Worm (Caenorhabditis elegans) whole organism, early embryonic: Measurements from ENCODE around the gene C08F8.2.
"Not testable (repeated sequence)": the region's sequence is repeated elsewhere in the genome, so short reads cannot be mapped to it uniquely, and the experiment has no call there.

Source experiments
- B0310.2 ChIP-seq: sonication (generic microtip); optimal IDR thresholded peaks from 2 replicates; lab custom pipeline; 2016; ENCODE audit warnings: mild to moderate bottlenecking, missing genetic modification characterization, missing compliant biosample characterization
- F13C5.2 ChIP-seq: sonication (generic microtip); optimal IDR thresholded peaks from 2 replicates; lab custom pipeline; 2017; ENCODE audit warnings: mild to moderate bottlenecking, missing genetic modification characterization, inconsistent platforms, missing compliant biosample characterization
- aly-1 ChIP-seq: sonication (generic microtip); optimal IDR thresholded peaks from 2 replicates; lab custom pipeline; 2016; ENCODE audit warnings: missing genetic modification characterization, missing compliant biosample characterization
- ama-1 ChIP-seq: fragments of 150-350 bp; optimal IDR thresholded peaks from 2 replicates; lab custom pipeline; 2014
- ceh-13 ChIP-seq: fragments of 200-800 bp; sonication (Bioruptor generic); optimal IDR thresholded peaks from 2 replicates; lab custom pipeline; 2018; ENCODE audit warnings: mild to moderate bottlenecking, missing genetic modification characterization, missing compliant biosample characterization
- ceh-36 ChIP-seq: sonication (generic microtip); optimal IDR thresholded peaks from 2 replicates; lab custom pipeline; 2016; ENCODE audit warnings: missing genetic modification characterization, inconsistent platforms, missing compliant biosample characterization
- ets-7 ChIP-seq: sonication (generic microtip); optimal IDR thresholded peaks from 2 replicates; lab custom pipeline; 2016; ENCODE audit warnings: missing genotype, missing genetic modification characterization, missing compliant biosample characterization
- flt-1 ChIP-seq: fragments of 200-800 bp; sonication (Bioruptor generic); IDR thresholded peaks from 2 replicates; pipeline ENCODE4 v1.3.6; 2022; ENCODE audit warnings: missing genetic modification characterization, missing compliant biosample characterization
- hmbx-1 ChIP-seq: sonication (generic microtip); optimal IDR thresholded peaks from 2 replicates; lab custom pipeline; 2016; ENCODE audit warnings: mild to moderate bottlenecking, missing genetic modification characterization, missing compliant biosample characterization
- hmg-4 ChIP-seq: fragments of 200-800 bp; sonication (Bioruptor generic); optimal IDR thresholded peaks from 2 replicates; lab custom pipeline; 2018; ENCODE audit warnings: mild to moderate bottlenecking, missing genetic modification characterization, missing compliant biosample characterization
- hnd-1 ChIP-seq: sonication (generic microtip); optimal IDR thresholded peaks from 2 replicates; lab custom pipeline; 2016; ENCODE audit warnings: missing genetic modification characterization, missing compliant biosample characterization
- pes-1 ChIP-seq: fragments of 200-800 bp; sonication (Bioruptor generic); IDR thresholded peaks from 2 replicates; pipeline ENCODE4 v1.3.6; 2022; ENCODE audit warnings: missing genetic modification reagents, missing genetic modification characterization, missing compliant biosample characterization
- scrt-1 ChIP-seq: fragments of 200-800 bp; sonication (Bioruptor generic); IDR thresholded peaks from 2 replicates; pipeline ENCODE4 v1.3.6; 2022; ENCODE audit warnings: missing genetic modification characterization, missing compliant biosample characterization
- sea-1 ChIP-seq: fragments of 200-800 bp; sonication (Bioruptor generic); conservative IDR thresholded peaks from 2 replicates; pipeline ENCODE4 v1.3.6; 2022; ENCODE audit warnings: missing genetic modification characterization, missing compliant biosample characterization
- tbx-11 ChIP-seq: fragments of 200-800 bp; sonication (Bioruptor generic); IDR thresholded peaks from 2 replicates; pipeline ENCODE4 v1.3.6; 2022; ENCODE audit warnings: missing genetic modification characterization, missing compliant biosample characterization
- tbx-37 ChIP-seq: fragments of 200-800 bp; sonication (Bioruptor generic); conservative IDR thresholded peaks from 2 replicates; pipeline ENCODE4 v1.3.6; 2022; ENCODE audit warnings: missing genetic modification reagents, missing genetic modification characterization, missing compliant biosample characterization
- tra-4 ChIP-seq: sonication (generic microtip); optimal IDR thresholded peaks from 2 replicates; lab custom pipeline; 2017; ENCODE audit warnings: missing genetic modification characterization, missing compliant biosample characterization

C08F8.2 gene

DNA sequence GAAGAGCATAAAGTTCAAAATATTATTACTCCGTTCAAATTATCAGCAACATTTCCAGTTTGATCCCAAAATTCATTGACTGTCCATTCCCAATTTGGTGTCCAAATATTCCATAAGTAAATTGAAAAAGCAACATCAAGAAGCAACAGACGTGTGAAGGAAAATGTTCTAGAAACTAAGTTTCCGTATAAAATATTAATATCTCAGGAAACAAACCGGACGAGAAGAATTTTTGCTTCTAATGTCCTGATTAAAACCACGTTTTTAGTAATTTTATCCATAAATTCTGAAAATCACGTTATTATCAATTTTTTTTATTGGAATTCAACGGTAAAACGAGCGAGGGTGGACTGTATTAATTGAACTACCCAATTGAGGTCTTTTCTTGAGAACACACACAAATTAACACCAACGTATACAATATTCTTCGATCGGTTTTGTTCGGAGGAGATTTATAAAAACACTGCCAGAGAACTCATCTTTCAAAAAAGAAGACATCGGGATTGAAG is 3.8 kb upstream of the C08F8.2 start, which contains the start of gene pigq-1:
Gene pigq-1, minus strand, starts transcription at position 286 of the 509 bp plus-strand sequence.
- TF ChIP-seq aly-1 (tag; lab: Kevin White, UChicago) (no peak), ama-1 (lab: Kevin White, UChicago) (no peak), ceh-13 (GFP tag; lab: Kevin White, UChicago) (no peak), flt-1 (GFP tag; lab: Robert Waterston, UW) (no peak), ceh-36 (tag; lab: Kevin White, UChicago) (no peak)

DNA sequence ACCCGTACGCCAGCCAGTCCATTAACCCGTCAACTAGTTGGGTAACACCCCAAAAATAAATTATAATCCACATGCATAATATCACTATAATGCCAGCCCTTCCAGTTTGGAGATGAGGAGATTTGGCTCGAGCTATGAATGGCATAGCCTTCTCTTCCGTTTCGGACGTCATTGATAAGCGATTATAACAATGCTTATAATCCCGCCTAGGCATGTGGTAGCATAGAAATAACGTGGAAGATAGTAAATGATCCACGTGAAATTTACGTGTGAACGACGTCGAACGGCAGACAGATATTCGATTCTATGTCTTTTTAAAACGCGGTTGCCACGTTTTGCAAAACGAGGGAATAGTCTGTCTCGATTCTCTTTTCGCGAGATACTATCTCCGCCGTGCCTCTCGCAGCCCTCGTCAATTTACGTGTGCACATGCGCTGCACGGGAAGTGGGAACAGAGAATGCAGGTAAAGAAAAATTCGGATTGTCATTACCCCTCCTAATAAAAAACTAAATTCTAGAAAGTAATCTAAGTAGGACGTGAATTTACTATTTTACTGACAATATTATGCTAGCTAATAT is 1.9 kb upstream of the C08F8.2 start:
- no peak for TF ChIP-seq scrt-1 (GFP tag; lab: Robert Waterston, UW)
- TF ChIP-seq sea-1 (GFP tag; lab: Robert Waterston, UW) = no peak
- TF ChIP-seq hmg-4 (GFP tag; lab: Kevin White, UChicago) = peak; percentile 31
- TF ChIP-seq hmbx-1 (tag; lab: Kevin White, UChicago) = no peak

DNA sequence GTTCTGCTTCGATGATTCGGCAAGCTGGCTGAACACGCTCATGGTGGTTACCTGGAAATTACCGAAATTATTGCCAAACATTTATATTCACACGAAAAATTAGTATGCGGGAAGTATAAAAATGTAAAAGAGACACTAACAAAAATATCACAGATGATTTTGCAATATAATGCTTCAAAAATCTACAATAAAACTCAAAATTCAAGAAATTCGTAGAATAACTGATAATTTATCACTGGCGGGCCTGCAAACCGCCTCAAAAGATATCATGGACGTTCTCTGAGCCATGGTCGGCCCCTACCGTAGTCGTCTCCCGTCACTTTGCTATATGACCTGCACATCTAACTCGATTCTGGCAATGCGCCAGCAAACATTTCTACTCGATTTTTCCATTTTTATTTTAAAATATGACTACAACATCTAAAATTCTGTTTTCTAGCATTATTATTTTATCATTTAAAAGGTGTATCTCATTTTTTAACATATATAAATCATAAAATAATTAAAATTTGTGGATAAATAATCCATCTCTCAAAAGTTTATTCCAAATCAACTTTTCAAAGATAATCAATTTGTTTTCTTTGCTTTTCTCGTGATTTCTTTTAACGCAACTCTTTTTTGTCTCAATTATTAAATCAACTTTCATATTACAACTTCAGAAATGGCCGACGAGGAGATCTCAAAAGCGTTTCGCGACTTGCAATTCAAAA is 1.2 kb upstream of the C08F8.2 start, which contains the start of the genes F01G4.6 and pfd-1:
Gene F01G4.6, minus strand, starts transcription at position 51 of the 710 bp plus-strand sequence.
Gene pfd-1, plus strand, starts transcription at position 660 of the 710 bp plus-strand sequence.
- TF ChIP-seq pes-1 (GFP tag; lab: Robert Waterston, UW) (peak; percentile 50; the same call in 1 of the 2 replicates), B0310.2 (no peak), flt-1 (GFP tag; lab: Robert Waterston, UW) (0 out of 2 replicates have a peak, but pooled peaks have one; percentile 15), F13C5.2 (tag; lab: Kevin White, UChicago) (peak; percentile 62), scrt-1 (GFP tag; lab: Robert Waterston, UW) (no peak)

DNA sequence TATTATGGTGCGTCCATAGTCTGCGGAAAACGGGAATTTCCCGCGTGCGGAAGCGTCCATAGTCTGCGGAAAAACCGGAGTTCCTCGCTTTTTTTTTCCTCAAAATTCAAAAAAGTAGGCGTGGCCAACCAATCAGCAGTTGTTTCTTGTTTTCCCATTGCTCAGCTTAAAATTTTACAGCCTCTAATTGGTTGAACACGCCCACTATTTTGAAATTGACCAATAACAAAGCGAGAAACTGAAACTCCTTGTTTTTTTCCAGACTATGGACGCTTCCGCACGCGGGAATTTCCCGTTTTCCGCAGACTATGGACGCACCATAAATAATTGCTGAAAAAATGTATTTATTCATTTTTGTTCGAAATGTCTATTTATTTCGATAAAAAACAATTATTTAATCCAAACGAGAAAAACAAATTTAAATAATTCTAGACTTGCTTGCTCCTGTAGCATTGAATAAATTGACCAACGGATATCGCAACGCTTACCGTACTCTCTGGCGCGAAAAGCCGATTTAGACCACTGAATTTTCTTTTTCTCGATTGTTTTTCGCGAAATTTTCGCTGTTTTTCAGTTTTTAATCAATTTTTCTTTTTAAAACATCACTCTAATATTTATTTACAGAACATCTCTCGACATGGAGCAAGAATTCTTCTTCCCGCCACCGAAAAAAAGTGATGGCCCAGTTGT is 3.8 kb downstream of the C08F8.2 start, which contains the start of gene C08F8.3:
Gene C08F8.3, plus strand, starts transcription at position 620 of the 690 bp plus-strand sequence.
- TF ChIP-seq pes-1 (GFP tag; lab: Robert Waterston, UW); ceh-36 (tag; lab: Kevin White, UChicago); ets-7 (tag; lab: Kevin White, UChicago): not testable (repeated sequence)

DNA sequence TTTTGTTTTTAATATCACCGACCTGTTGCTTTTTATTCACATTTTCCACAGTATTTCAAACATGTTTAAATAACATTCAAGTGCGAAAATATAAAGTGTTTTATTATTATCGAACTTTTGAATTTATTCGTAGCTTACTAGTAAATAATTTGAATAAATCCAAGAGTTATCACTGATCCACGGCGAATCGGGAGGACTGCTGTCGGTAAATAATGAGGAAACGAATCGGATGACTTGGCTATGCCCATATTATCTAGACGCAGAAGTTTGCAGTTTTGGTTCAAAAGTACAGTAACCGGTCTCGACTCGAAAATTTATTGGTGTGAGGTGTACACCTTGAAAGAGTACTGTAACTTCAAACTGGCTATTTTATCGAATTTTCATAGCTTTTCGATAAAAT is 5.7 kb downstream of the C08F8.2 start:
- TF ChIP-seq tbx-11 (GFP tag; lab: Robert Waterston, UW) (no peak), ceh-13 (GFP tag; lab: Kevin White, UChicago) (no peak), sea-1 (GFP tag; lab: Robert Waterston, UW) (no peak), scrt-1 (GFP tag; lab: Robert Waterston, UW) (no peak), ama-1 (lab: Kevin White, UChicago) (no peak), hmg-4 (GFP tag; lab: Kevin White, UChicago) (no peak), tra-4 (tag; lab: Kevin White, UChicago) (no peak), pes-1 (GFP tag; lab: Robert Waterston, UW) (no peak), aly-1 (tag; lab: Kevin White, UChicago) (no peak), hnd-1 (tag; lab: Kevin White, UChicago) (no peak), B0310.2 (no peak), ceh-36 (tag; lab: Kevin White, UChicago) (no peak), ets-7 (tag; lab: Kevin White, UChicago) (no peak), F13C5.2 (tag; lab: Kevin White, UChicago) (no peak), flt-1 (GFP tag; lab: Robert Waterston, UW) (no peak), tbx-37 (GFP tag; lab: Robert Waterston, UW) (no peak), hmbx-1 (tag; lab: Kevin White, UChicago) (no peak)

DNA sequence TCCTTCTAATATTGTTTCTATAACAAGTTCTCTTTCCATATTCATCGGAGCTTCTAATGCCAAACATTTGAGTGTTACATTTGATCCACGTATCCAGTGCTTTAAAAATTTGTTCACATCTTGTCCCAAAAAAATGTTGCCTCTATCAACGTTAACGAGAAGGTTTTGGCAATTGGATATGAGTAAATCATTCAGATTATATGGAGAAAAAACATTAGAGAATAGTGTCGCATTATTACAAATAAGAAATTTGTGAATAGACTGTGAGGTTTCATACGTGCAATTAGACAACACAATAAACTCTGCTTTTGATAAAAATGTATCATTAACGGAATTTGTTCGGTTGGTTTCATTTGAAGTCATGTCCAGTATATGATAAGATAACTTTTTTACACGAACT is 9.1 kb downstream of the C08F8.2 start, which contains the start of gene mboa-4:
Gene mboa-4, minus strand, starts transcription at position 101 of the 400 bp plus-strand sequence.
- TF ChIP-seq B0310.2 (no peak), hnd-1 (tag; lab: Kevin White, UChicago) (no peak), tra-4 (tag; lab: Kevin White, UChicago) (no peak), ceh-13 (GFP tag; lab: Kevin White, UChicago) (no peak), scrt-1 (GFP tag; lab: Robert Waterston, UW) (no peak), hmbx-1 (tag; lab: Kevin White, UChicago) (no peak), ets-7 (tag; lab: Kevin White, UChicago) (no peak), F13C5.2 (tag; lab: Kevin White, UChicago) (no peak), pes-1 (GFP tag; lab: Robert Waterston, UW) (no peak), flt-1 (GFP tag; lab: Robert Waterston, UW) (no peak), ceh-36 (tag; lab: Kevin White, UChicago) (no peak), tbx-11 (GFP tag; lab: Robert Waterston, UW) (no peak), tbx-37 (GFP tag; lab: Robert Waterston, UW) (no peak), aly-1 (tag; lab: Kevin White, UChicago) (no peak)

DNA sequence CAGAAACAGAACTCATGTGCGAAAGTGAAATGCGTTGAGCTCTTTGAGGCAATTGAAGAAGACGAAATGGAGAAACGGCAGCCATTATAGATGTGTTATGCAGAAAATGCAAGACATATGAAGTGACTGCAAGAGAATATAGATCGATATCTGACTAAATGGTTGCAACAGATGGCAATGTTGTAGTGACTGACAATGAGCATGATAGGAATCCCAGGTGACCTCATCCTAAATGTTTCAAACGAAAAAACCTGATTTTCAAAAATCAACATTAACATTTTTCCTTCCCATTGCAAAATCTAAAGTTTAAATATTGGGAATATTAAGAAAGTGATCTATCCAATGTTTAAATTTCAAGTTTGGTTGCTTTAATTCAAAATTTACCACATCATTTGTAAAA is 9.9 kb downstream of the C08F8.2 start, which contains the start of gene C08F8.15:
Gene C08F8.15, minus strand, starts transcription at position 101 of the 400 bp plus-strand sequence.
- TF ChIP-seq ceh-36 (tag; lab: Kevin White, UChicago) (no peak), tra-4 (tag; lab: Kevin White, UChicago) (no peak), hmg-4 (GFP tag; lab: Kevin White, UChicago) (no peak), ceh-13 (GFP tag; lab: Kevin White, UChicago) (no peak), tbx-37 (GFP tag; lab: Robert Waterston, UW) (no peak), pes-1 (GFP tag; lab: Robert Waterston, UW) (no peak), sea-1 (GFP tag; lab: Robert Waterston, UW) (no peak), hmbx-1 (tag; lab: Kevin White, UChicago) (no peak), tbx-11 (GFP tag; lab: Robert Waterston, UW) (no peak)
